Fruit fly (Drosophila melanogaster): ENCODE measurements around the gene CG8043.

The CG8043 gene

DNA sequence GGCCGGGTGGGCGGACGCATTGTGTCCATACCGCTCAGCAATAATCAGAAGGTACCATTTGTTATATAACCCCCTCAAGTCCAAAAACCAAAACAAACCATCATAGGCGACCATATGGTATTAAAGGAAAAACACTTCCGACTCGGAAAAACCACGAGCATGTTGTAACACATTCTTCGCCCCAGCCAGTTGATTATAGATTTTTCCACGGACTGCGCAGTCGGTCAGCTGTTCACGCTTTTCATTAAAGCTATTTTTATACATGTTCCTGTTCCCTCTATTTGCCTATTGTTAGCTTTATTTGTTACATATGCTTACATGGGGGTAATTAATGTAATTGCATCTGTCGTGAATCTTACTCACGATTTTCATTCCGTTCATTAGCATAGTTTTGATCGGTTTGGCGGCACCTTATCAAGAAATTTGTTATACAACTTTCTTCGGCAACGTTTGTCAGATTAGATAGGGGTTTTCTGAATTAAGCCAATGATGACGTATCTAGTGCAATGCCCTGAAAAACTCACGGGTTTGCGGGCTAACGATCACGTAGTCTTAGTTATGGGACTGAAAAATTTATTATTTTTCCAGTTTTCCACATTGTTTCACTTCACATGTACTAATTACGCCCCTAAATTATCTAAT, 11.9 kb upstream of the CG8043 start:
- TF ChIP-seq nau (GFP tag; optimal IDR thresholded peaks at IDR 0.05), result peak; percentile 2
- peak; percentile 54 for TF ChIP-seq sd (tag; optimal IDR thresholded peaks at IDR 0.05)
- no peak for TF ChIP-seq lab (GFP tag; optimal IDR thresholded peaks at IDR 0.05)
- TF ChIP-seq Pdp1 (GFP tag; optimal IDR thresholded peaks at IDR 0.05), result peak in 1 of 2 experiments; percentile 96
- TF ChIP-seq pfk (GFP tag; optimal IDR thresholded peaks at IDR 0.05), result no peak
- TF ChIP-seq exex (tag; optimal IDR thresholded peaks at IDR 0.05), result peak; percentile 38
- TF ChIP-seq psq (GFP tag; optimal IDR thresholded peaks at IDR 0.05), result no peak
- peak; percentile 30 for TF ChIP-seq CG7745 (tag; optimal IDR thresholded peaks at IDR 0.05)
- TF ChIP-seq Atf6 (GFP tag; IDR thresholded peaks at IDR 0.05), result no peak
- peak; percentile 76 for TF ChIP-seq CG10431 (GFP tag; optimal IDR thresholded peaks at IDR 0.05)
- peak; percentile 46 for TF ChIP-seq twi (tag; optimal IDR thresholded peaks at IDR 0.05)
- TF ChIP-seq Hr51 (GFP tag; optimal IDR thresholded peaks at IDR 0.05), result no peak
- no peak for TF ChIP-seq jumu (GFP tag; optimal IDR thresholded peaks at IDR 0.05)
- no peak for TF ChIP-seq CG1233 (GFP tag; optimal IDR thresholded peaks at IDR 0.05)
- peak; percentile 0 for TF ChIP-seq CG12769 (tag; optimal IDR thresholded peaks at IDR 0.05)
- no peak for TF ChIP-seq CG1603 (tag; optimal IDR thresholded peaks at IDR 0.05)
- peak; percentile 2 for TF ChIP-seq sug (tag; optimal IDR thresholded peaks at IDR 0.05)
- peak; percentile 41 for TF ChIP-seq Vsx1 (GFP tag; optimal IDR thresholded peaks at IDR 0.05)
- TF ChIP-seq onecut (GFP tag; IDR thresholded peaks at IDR 0.05), result peak; percentile 99
- no peak for TF ChIP-seq CG10654 (GFP tag; optimal IDR thresholded peaks at IDR 0.05)

DNA sequence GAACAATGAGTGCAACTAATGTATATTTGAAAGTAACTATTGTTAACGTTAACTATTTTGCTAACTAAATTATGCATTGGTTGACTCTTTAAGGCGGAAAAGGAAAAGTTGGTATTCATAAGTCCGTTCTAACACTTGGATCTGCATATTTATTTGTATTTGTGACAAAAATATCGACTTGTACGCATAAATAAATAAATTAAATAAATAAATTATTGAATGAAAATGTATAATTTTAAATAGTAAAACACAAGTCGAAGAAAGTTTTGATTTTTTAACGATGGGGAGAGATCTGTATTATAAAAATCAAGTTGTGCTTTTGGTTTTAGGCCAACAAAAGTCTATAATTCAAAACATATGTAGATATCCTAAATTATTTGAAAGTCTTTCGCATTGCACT, 9.1 kb upstream of the CG8043 start, which contains the start of gene CG8036:
TSS of gene CG8036 (plus strand) at position 301 of the 400 bp plus-strand sequence.
- TF ChIP-seq ttk (GFP tag; IDR thresholded peaks at IDR 0.05), result no peak
- TF ChIP-seq Mes4 (GFP tag; optimal IDR thresholded peaks at IDR 0.05), result no peak
- no peak for TF ChIP-seq usp (GFP tag; optimal IDR thresholded peaks at IDR 0.05)
- no peak for TF ChIP-seq hth (optimal IDR thresholded peaks at IDR 0.05)
- no peak for TF ChIP-seq CG17385 (GFP tag; optimal IDR thresholded peaks at IDR 0.05)

DNA sequence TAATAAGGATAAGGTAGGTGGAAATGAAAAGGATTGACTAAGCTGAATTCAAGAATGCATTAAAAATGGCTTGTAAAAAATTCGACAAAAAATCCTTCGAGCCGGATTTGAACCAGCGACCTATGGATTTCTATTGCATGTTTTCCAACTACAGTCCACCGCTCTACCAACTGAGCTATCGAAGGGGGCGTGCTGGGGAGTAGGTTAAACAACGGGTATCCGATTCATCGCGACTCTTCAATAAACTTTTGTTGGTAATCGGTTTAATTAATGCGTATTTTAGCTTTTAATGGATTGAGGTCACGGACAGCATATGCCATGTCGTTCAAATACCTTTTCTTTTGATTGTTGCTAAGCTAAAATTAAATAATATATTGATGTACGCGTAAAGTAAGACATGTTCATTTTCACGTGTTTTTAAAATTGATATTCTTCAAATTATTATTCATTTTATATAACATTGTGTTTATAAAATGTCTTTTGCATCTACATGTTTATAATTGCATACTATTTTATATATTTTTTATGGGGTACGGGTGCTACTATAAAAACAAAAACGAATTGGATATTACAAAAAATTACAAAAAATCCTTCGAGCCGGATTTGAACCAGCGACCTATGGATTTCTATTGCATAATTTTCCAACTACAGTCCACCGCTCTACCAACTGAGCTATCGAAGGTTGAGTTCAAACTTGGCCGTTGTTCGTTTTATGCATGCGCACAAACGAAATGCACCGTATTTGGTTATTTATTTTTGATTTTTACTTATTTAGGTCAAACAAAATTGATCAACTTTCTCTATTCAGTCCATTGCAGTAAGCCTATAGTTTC, 8.5 kb upstream of the CG8043 start:
- no peak for TF ChIP-seq tx (GFP tag; optimal IDR thresholded peaks at IDR 0.05)
- no peak for TF ChIP-seq org-1 (GFP tag; optimal IDR thresholded peaks at IDR 0.05)
- TF ChIP-seq CG9876 (GFP tag; optimal IDR thresholded peaks at IDR 0.05), result no peak
- TF ChIP-seq CG2712 (tag; optimal IDR thresholded peaks at IDR 0.05), result no peak
- peak; percentile 76 for TF ChIP-seq Med (GFP tag)
- TF ChIP-seq chinmo (GFP tag; IDR thresholded peaks at IDR 0.05; ENCODE audit: partially characterized antibody), result peak; percentile 52; the same call in 3 of the 4 replicates
- no peak for TF ChIP-seq CG31365 (tag; optimal IDR thresholded peaks at IDR 0.05)
- peak in 1 of 2 experiments; percentile 71 for TF ChIP-seq Hr78 (GFP tag; optimal IDR thresholded peaks at IDR 0.05)
- TF ChIP-seq mam (GFP tag; optimal IDR thresholded peaks at IDR 0.05), result no peak
- TF ChIP-seq crol (GFP tag; IDR thresholded peaks at IDR 0.05), result peak; percentile 75
- TF ChIP-seq CG30431 (GFP tag; optimal IDR thresholded peaks at IDR 0.05), result no peak
- no peak for TF ChIP-seq TFAM (GFP tag; optimal IDR thresholded peaks at IDR 0.05)
- no peak for TF ChIP-seq CG31224 (GFP tag; IDR thresholded peaks at IDR 0.05)
- no peak for TF ChIP-seq trh (GFP tag; optimal IDR thresholded peaks at IDR 0.05)
- no peak for TF ChIP-seq sr (GFP tag; IDR thresholded peaks at IDR 0.05)
- TF ChIP-seq gcm (GFP tag; optimal IDR thresholded peaks at IDR 0.05), result no peak
- no peak for TF ChIP-seq C15 (GFP tag; IDR thresholded peaks at IDR 0.05)
- TF ChIP-seq Atf-2 (GFP tag; optimal IDR thresholded peaks at IDR 0.05), result no peak
- no peak for TF ChIP-seq CG8388 (GFP tag; optimal IDR thresholded peaks at IDR 0.05)
- no peak for TF ChIP-seq CG10147 (GFP tag; optimal IDR thresholded peaks at IDR 0.05)
- TF ChIP-seq dmrt99B (tag; optimal IDR thresholded peaks at IDR 0.05), result no peak
- TF ChIP-seq br (optimal IDR thresholded peaks at IDR 0.05), result no peak
